Worm (Caenorhabditis elegans): ENCODE measurements around the gene R02D5.8.

ce11 chrV:14518010-14518409, 1.2 kb downstream of the R02D5.8 start, which contains the start of gene R02D5.6:
- TF ChIP-seq mdl-1 (tag; optimal IDR thresholded peaks at IDR 0.05) (no peak), mdt-29 (GFP tag; IDR thresholded peaks at IDR 0.05) (no peak), lin-39 (tag; optimal IDR thresholded peaks at IDR 0.05) (no peak)

Measured in whole organism, L4 larva.